Worm (Caenorhabditis elegans) whole organism, L1 larva: ENCODE results near the gene F55C5.10.

Experiments used
- C04F5.9 ChIP-seq: sonication (generic microtip); optimal IDR thresholded peaks from 2 replicates; lab custom pipeline; 2016; ENCODE audit warnings: missing genetic modification characterization, missing compliant biosample characterization
- C16A3.4 ChIP-seq: fragments of 150-350 bp; optimal IDR thresholded peaks from 2 replicates; lab custom pipeline; 2014; ENCODE audit warnings: missing biosample characterization, missing genetic modification characterization
- aha-1 ChIP-seq: fragments of 150-350 bp; optimal IDR thresholded peaks from 2 replicates; lab custom pipeline; 2014; ENCODE audit warnings: missing biosample characterization, missing genetic modification characterization
- ama-1 ChIP-seq: fragments of 150-350 bp; optimal IDR thresholded peaks from 2 replicates; lab custom pipeline; 2014
- blmp-1 ChIP-seq: fragments of 150-350 bp; optimal IDR thresholded peaks from 2 replicates; lab custom pipeline; 2014; ENCODE audit warnings: missing biosample characterization, missing genetic modification characterization
- ceh-63 ChIP-seq: fragments of 200-800 bp; sonication (Bioruptor generic); optimal IDR thresholded peaks from 2 replicates; lab custom pipeline; 2018; ENCODE audit warnings: mild to moderate bottlenecking, missing genetic modification characterization, missing compliant biosample characterization
- ceh-8 ChIP-seq: fragments of 200-800 bp; sonication (Bioruptor generic); optimal IDR thresholded peaks from 2 replicates; lab custom pipeline; 2018; ENCODE audit warnings: mild to moderate bottlenecking, missing genetic modification characterization, moderate library complexity, missing compliant biosample characterization
- ceh-82 ChIP-seq, 3 experiments: fragments of 150-350 bp in 1 of 3; sonication (generic microtip) in 2 of 3; optimal IDR thresholded peaks; 2 replicates each; lab custom pipeline; 2014 to 2017; ENCODE audit warnings: missing biosample characterization in 3 of 3, missing genetic modification characterization in 3 of 3
- ces-1 ChIP-seq: fragments of 150-350 bp; optimal IDR thresholded peaks from 2 replicates; lab custom pipeline; 2014; ENCODE audit warnings: missing biosample characterization, missing genetic modification reagents, missing genetic modification characterization
- dpl-1 ChIP-seq, 3 experiments: fragments of 150-350 bp in 2 of 3; sonication (generic microtip) in 1 of 3; optimal IDR thresholded peaks; 2 replicates each; lab custom pipeline; 2014 to 2017; ENCODE audit warnings: missing biosample characterization in 3 of 3, missing genetic modification characterization in 3 of 3, missing genetic modification reagents in 3 of 3
- efl-1 ChIP-seq, 4 experiments: fragments of 150-350 bp; optimal IDR thresholded peaks in 3 of 4; peaks in 1 of 4; 1 replicate in 1 of 4; 2 replicates in 3 of 4; lab custom pipeline; 2014; ENCODE audit warnings: missing biosample characterization in 2 of 4, missing genetic modification characterization in 2 of 4, missing genetic modification reagents in 2 of 4
- efl-3 ChIP-seq: fragments of 200-800 bp; sonication (Bioruptor generic); optimal IDR thresholded peaks from 2 replicates; lab custom pipeline; 2018; ENCODE audit warnings: mild to moderate bottlenecking, missing genetic modification characterization, missing compliant biosample characterization
- elt-3 ChIP-seq, 6 experiments: fragments of 150-350 bp in 1 of 6; sonication (generic microtip); optimal IDR thresholded peaks; 2 replicates each; lab custom pipeline; 2017 to 2018; ENCODE audit warnings: missing biosample characterization in 6 of 6, missing genetic modification characterization in 6 of 6, inconsistent platforms in 1 of 6
- ets-5 ChIP-seq: fragments of 200-800 bp; sonication (Bioruptor generic); IDR thresholded peaks from 2 replicates; pipeline ENCODE4 v1.3.6; 2022; ENCODE audit warnings: missing genetic modification characterization, missing compliant biosample characterization
- fos-1 ChIP-seq: fragments of 150-350 bp; optimal IDR thresholded peaks from 2 replicates; lab custom pipeline; 2014; ENCODE audit warnings: missing biosample characterization, missing genetic modification characterization
- hpl-2 ChIP-seq: fragments of 150-350 bp; optimal IDR thresholded peaks from 2 replicates; lab custom pipeline; 2014; ENCODE audit warnings: missing biosample characterization, missing genetic modification reagents, missing genetic modification characterization
- irx-1 ChIP-seq: sonication (generic microtip); optimal IDR thresholded peaks from 2 replicates; lab custom pipeline; 2016; ENCODE audit warnings: missing genetic modification characterization, missing compliant biosample characterization
- jun-1 ChIP-seq: fragments of 150-350 bp; optimal IDR thresholded peaks from 2 replicates; lab custom pipeline; 2014; ENCODE audit warnings: missing biosample characterization, missing genetic modification reagents, missing genetic modification characterization
- lin-14 ChIP-seq: fragments of 200-800 bp; sonication (Bioruptor generic); optimal IDR thresholded peaks from 2 replicates; lab custom pipeline; 2018; ENCODE audit warnings: mild to moderate bottlenecking, missing genetic modification characterization, moderate library complexity, missing compliant biosample characterization
- lir-3 ChIP-seq: sonication (generic microtip); optimal IDR thresholded peaks from 2 replicates; lab custom pipeline; 2016; ENCODE audit warnings: mild to moderate bottlenecking, missing genetic modification characterization, moderate library complexity, missing compliant biosample characterization; ENCODE audit not compliant: poor library complexity
- mab-9 ChIP-seq: fragments of 200-800 bp; sonication (Bioruptor generic); IDR thresholded peaks from 2 replicates; pipeline ENCODE4 v1.3.6; 2022; ENCODE audit warnings: missing genetic modification reagents, missing genetic modification characterization, missing compliant biosample characterization
- mdl-1 ChIP-seq, 2 experiments: fragments of 150-350 bp; optimal IDR thresholded peaks; 2 replicates each; lab custom pipeline; 2014 to 2017; ENCODE audit warnings: missing biosample characterization in 2 of 2, missing genetic modification characterization in 2 of 2, inconsistent platforms in 1 of 2
- mep-1 ChIP-seq: fragments of 150-350 bp; optimal IDR thresholded peaks from 2 replicates; lab custom pipeline; 2014; ENCODE audit warnings: missing biosample characterization, missing genetic modification characterization
- nhr-12 ChIP-seq: sonication (generic microtip); optimal IDR thresholded peaks from 2 replicates; lab custom pipeline; 2017; ENCODE audit warnings: missing biosample characterization, missing genetic modification characterization
- nhr-19 ChIP-seq: fragments of 200-800 bp; sonication (Bioruptor generic); conservative IDR thresholded peaks from 2 replicates; pipeline ENCODE4 v1.3.6; 2022; ENCODE audit warnings: missing genetic modification characterization, missing compliant biosample characterization
- nhr-20 ChIP-seq: sonication (generic microtip); optimal IDR thresholded peaks from 2 replicates; lab custom pipeline; 2016; ENCODE audit warnings: mild to moderate bottlenecking, missing genetic modification characterization, missing compliant biosample characterization
- nhr-28 ChIP-seq: fragments of 150-350 bp; optimal IDR thresholded peaks from 2 replicates; lab custom pipeline; 2014; ENCODE audit warnings: missing biosample characterization, missing genetic modification characterization
- nhr-47 ChIP-seq: sonication (generic microtip); optimal IDR thresholded peaks from 2 replicates; lab custom pipeline; 2016; ENCODE audit warnings: mild to moderate bottlenecking, missing genetic modification characterization, moderate library complexity, missing compliant biosample characterization
- nhr-71 ChIP-seq: sonication (generic microtip); optimal IDR thresholded peaks from 2 replicates; lab custom pipeline; 2016; ENCODE audit warnings: mild to moderate bottlenecking, missing genetic modification characterization, moderate library complexity, missing compliant biosample characterization
- nhr-76 ChIP-seq: sonication (generic microtip); optimal IDR thresholded peaks from 2 replicates; lab custom pipeline; 2017; ENCODE audit warnings: missing biosample characterization, missing genetic modification characterization
- nhr-77 ChIP-seq: fragments of 150-350 bp; optimal IDR thresholded peaks from 2 replicates; lab custom pipeline; 2014; ENCODE audit warnings: missing biosample characterization, missing genetic modification characterization
- nhr-84 ChIP-seq: sonication (generic microtip); optimal IDR thresholded peaks from 2 replicates; lab custom pipeline; 2017; ENCODE audit warnings: missing biosample characterization, missing genetic modification characterization
- nhr-90 ChIP-seq: sonication (generic microtip); optimal IDR thresholded peaks from 2 replicates; lab custom pipeline; 2016; ENCODE audit warnings: mild to moderate bottlenecking, missing genetic modification characterization, missing compliant biosample characterization; ENCODE audit not compliant: poor library complexity
- pag-3 ChIP-seq: sonication (generic microtip); optimal IDR thresholded peaks from 2 replicates; lab custom pipeline; 2017; ENCODE audit warnings: missing genetic modification characterization, mild to moderate bottlenecking, missing compliant biosample characterization, antibody characterized with exemption, borderline replicate concordance; ENCODE audit not compliant: insufficient read depth
- pax-3 ChIP-seq: fragments of 200-800 bp; sonication (Bioruptor generic); optimal IDR thresholded peaks from 2 replicates; lab custom pipeline; 2018; ENCODE audit warnings: mild to moderate bottlenecking, missing genetic modification characterization, moderate library complexity, missing compliant biosample characterization
- pqm-1 ChIP-seq: sonication (generic microtip); optimal IDR thresholded peaks from 3 replicates; lab custom pipeline; 2017; ENCODE audit warnings: missing biosample characterization, missing genetic modification characterization
- rnt-1 ChIP-seq: sonication (generic microtip); optimal IDR thresholded peaks from 2 replicates; lab custom pipeline; 2016; ENCODE audit warnings: mild to moderate bottlenecking, missing genetic modification characterization, moderate library complexity, missing compliant biosample characterization
- snu-23 ChIP-seq: sonication (generic microtip); optimal IDR thresholded peaks from 2 replicates; lab custom pipeline; 2016; ENCODE audit warnings: missing genetic modification characterization, missing compliant biosample characterization
- sox-4 ChIP-seq: sonication (generic microtip); optimal IDR thresholded peaks from 2 replicates; lab custom pipeline; 2016; ENCODE audit warnings: missing genetic modification characterization, missing compliant biosample characterization
- unc-130 ChIP-seq: fragments of 150-350 bp; optimal IDR thresholded peaks from 2 replicates; lab custom pipeline; 2017; ENCODE audit warnings: missing biosample characterization, missing genetic modification characterization, inconsistent platforms
- unc-86 ChIP-seq: sonication (generic microtip); optimal IDR thresholded peaks from 2 replicates; lab custom pipeline; 2016; ENCODE audit warnings: missing genetic modification characterization, missing compliant biosample characterization
- vab-15 ChIP-seq: sonication (generic microtip); optimal IDR thresholded peaks from 2 replicates; lab custom pipeline; 2017; ENCODE audit warnings: missing genotype, mild to moderate bottlenecking, missing genetic modification characterization, missing compliant biosample characterization
- xbp-1 ChIP-seq: sonication (generic microtip); optimal IDR thresholded peaks from 2 replicates; lab custom pipeline; 2016; ENCODE audit warnings: missing genetic modification characterization, missing compliant biosample characterization
- zag-1 ChIP-seq: fragments of 150-350 bp; optimal IDR thresholded peaks from 2 replicates; lab custom pipeline; 2014; ENCODE audit warnings: missing biosample characterization, missing genetic modification characterization
- zip-4 ChIP-seq: fragments of 200-800 bp; sonication (Bioruptor generic); optimal IDR thresholded peaks from 2 replicates; lab custom pipeline; 2018; ENCODE audit warnings: mild to moderate bottlenecking, missing genetic modification characterization, moderate library complexity, missing compliant biosample characterization

F55C5.10 gene

DNA sequence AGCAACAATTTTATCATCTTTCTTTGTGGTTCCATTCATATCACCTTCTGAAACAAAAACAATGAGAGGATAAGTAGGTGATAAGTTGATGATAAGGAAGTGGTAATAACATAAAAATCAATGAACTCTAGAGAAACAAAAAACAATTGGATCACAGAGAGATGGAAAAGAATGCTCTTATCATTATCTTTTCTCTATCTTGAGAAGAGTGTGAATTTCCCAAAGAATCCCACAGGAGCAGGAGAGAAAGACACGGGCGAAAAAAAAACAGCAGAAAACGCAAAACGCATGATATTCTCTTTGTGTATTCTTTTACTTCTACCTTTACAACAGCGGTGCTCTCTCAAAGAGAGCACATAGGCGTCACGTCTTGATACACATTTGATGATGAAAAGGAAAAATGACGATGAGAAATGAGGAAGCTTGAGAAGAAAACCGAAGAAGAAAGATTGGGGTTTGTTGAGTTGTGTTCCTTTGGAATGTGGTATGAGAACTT is 14.0 kb upstream of the F55C5.10 start, which contains the start of gene twk-24:
Gene twk-24 (minus strand): TSS at position 51 of the 496 bp plus-strand sequence.
- TF ChIP-seq vab-15 (tag; lab: Kevin White, UChicago), result no peak
- no peak for TF ChIP-seq nhr-90 (tag; lab: Kevin White, UChicago)
- no peak for TF ChIP-seq nhr-20 (tag; lab: Kevin White, UChicago)
- TF ChIP-seq mab-9, result no peak
- no peak for TF ChIP-seq nhr-76 (tag; lab: Kevin White, UChicago)
- TF ChIP-seq unc-86 (tag; lab: Kevin White, UChicago), result no peak
- TF ChIP-seq unc-130, result peak; percentile 14
- TF ChIP-seq ceh-8 (GFP tag; lab: Kevin White, UChicago), result no peak
- no peak for TF ChIP-seq ets-5 (GFP tag; lab: Robert Waterston, UW)
- TF ChIP-seq pag-3, result no peak
- peak; percentile 8 for TF ChIP-seq mep-1
- no peak for TF ChIP-seq nhr-28 (tag; lab: Kevin White, UChicago)
- TF ChIP-seq pax-3 (tag; lab: Kevin White, UChicago), result no peak
- TF ChIP-seq dpl-1 (GFP tag; optimal IDR thresholded peaks at IDR 0.05; lab: Kevin White, UChicago), result no peak
- TF ChIP-seq fos-1 (tag; lab: Kevin White, UChicago), result no peak
- TF ChIP-seq ces-1, result no peak
- no peak for TF ChIP-seq nhr-19
- TF ChIP-seq ceh-82 (tag; optimal IDR thresholded peaks at IDR 0.05; lab: Kevin White, UChicago), result no peak
- TF ChIP-seq hpl-2 (GFP tag; lab: Kevin White, UChicago), result no peak
- no peak for TF ChIP-seq irx-1 (tag; lab: Kevin White, UChicago)
- TF ChIP-seq C16A3.4 (tag; lab: Kevin White, UChicago), result no peak
- no peak for TF ChIP-seq lir-3 (tag; lab: Kevin White, UChicago)
- TF ChIP-seq efl-1 (optimal IDR thresholded peaks at IDR 0.05; lab: Kevin White, UChicago), result peak in 1 of 2 experiments; percentile 0
- no peak for TF ChIP-seq efl-1 (GFP tag; optimal IDR thresholded peaks at IDR 0.05 in 1 of 2; lab: Kevin White, UChicago)
- TF ChIP-seq nhr-12 (tag; lab: Kevin White, UChicago), result no peak
- TF ChIP-seq ceh-63 (GFP tag; lab: Kevin White, UChicago), result no peak
- peak; percentile 72 for TF ChIP-seq lin-14 (GFP tag; lab: Kevin White, UChicago)
- TF ChIP-seq ama-1 (lab: Kevin White, UChicago), result no peak
- no peak for TF ChIP-seq nhr-47
- TF ChIP-seq snu-23 (GFP tag; lab: Kevin White, UChicago), result no peak
- no peak for TF ChIP-seq zip-4 (GFP tag; lab: Kevin White, UChicago)
- TF ChIP-seq zag-1 (tag; lab: Kevin White, UChicago), result no peak
- TF ChIP-seq xbp-1 (tag; lab: Kevin White, UChicago), result no peak
- no peak for TF ChIP-seq pqm-1 (tag; lab: Kevin White, UChicago)
- TF ChIP-seq nhr-84 (tag; lab: Kevin White, UChicago), result no peak
- no peak for TF ChIP-seq elt-3 (tag; optimal IDR thresholded peaks at IDR 0.05; lab: Kevin White, UChicago)
- TF ChIP-seq rnt-1 (tag; lab: Kevin White, UChicago), result peak; percentile 51
- peak; percentile 43 for TF ChIP-seq nhr-71
- no peak for TF ChIP-seq jun-1 (tag; lab: Kevin White, UChicago)
- TF ChIP-seq mdl-1 (tag; optimal IDR thresholded peaks at IDR 0.05; lab: Kevin White, UChicago), result no peak
- TF ChIP-seq nhr-77 (tag; lab: Kevin White, UChicago), result no peak
- TF ChIP-seq C04F5.9 (tag; lab: Kevin White, UChicago), result no peak
- TF ChIP-seq blmp-1 (tag; lab: Kevin White, UChicago), result no peak
- no peak for TF ChIP-seq efl-3 (GFP tag; lab: Kevin White, UChicago)
- TF ChIP-seq sox-4 (tag; lab: Kevin White, UChicago), result no peak
- TF ChIP-seq aha-1 (tag; lab: Kevin White, UChicago), result no peak
- TF ChIP-seq, all 84 proteins: peak for 6
